Worm (Caenorhabditis elegans): ENCODE measurements around the gene F48D6.4.

- no peak for TF ChIP-seq zag-1 (tag; optimal IDR thresholded peaks at IDR 0.05)
- TF ChIP-seq egl-27 (tag; optimal IDR thresholded peaks at IDR 0.05), result no peak
- TF ChIP-seq elt-1 (tag; optimal IDR thresholded peaks at IDR 0.05), result no peak
- TF ChIP-seq nhr-25 (tag; optimal IDR thresholded peaks at IDR 0.05), result no peak
- no peak for TF ChIP-seq snpc-4 (tag; optimal IDR thresholded peaks at IDR 0.05)
- TF ChIP-seq R02D3.7 (tag; optimal IDR thresholded peaks at IDR 0.05), result no peak
- TF ChIP-seq ceh-9 (tag; optimal IDR thresholded peaks at IDR 0.05), result no peak
- no peak for TF ChIP-seq ztf-4 (tag; optimal IDR thresholded peaks at IDR 0.05)
- no peak for TF ChIP-seq elt-3 (tag; optimal IDR thresholded peaks at IDR 0.05)
- no peak for TF ChIP-seq sea-2 (GFP tag; optimal IDR thresholded peaks at IDR 0.05)
- TF ChIP-seq pha-4 (tag; optimal IDR thresholded peaks at IDR 0.05), result no peak
- TF ChIP-seq fkh-10 (GFP tag; optimal IDR thresholded peaks at IDR 0.05), result no peak
- TF ChIP-seq nhr-12 (tag; optimal IDR thresholded peaks at IDR 0.05), result no peak
- no peak for TF ChIP-seq elt-2 (tag; optimal IDR thresholded peaks at IDR 0.05)
Observed at ce11 chrX:4252047-4252446, 5.0 kb upstream of the F48D6.4 start, which contains the start of gene srv-5.
